Fruit fly (Drosophila melanogaster) whole organism, embryonic: Measurements from ENCODE around the gene CG2854.

ENCODE experiments used
- Bgb ChIP-seq: fragments of 200-800 bp; sonication (Bioruptor generic); IDR thresholded peaks from 2 replicates; pipeline ENCODE4 v1.3.6; 2022; ENCODE audit warnings: missing biosample characterization, missing genetic modification characterization; ENCODE audit not compliant: partially characterized antibody
- C15 ChIP-seq: fragments of 200-800 bp; sonication (Bioruptor generic); IDR thresholded peaks from 3 replicates; pipeline ENCODE4 v1.3.6; 2022; ENCODE audit warnings: missing biosample characterization, missing genetic modification characterization
- CG10321 ChIP-seq: fragments of 200-800 bp; sonication (Bioruptor generic); IDR thresholded peaks from 2 replicates; pipeline ENCODE4 v1.3.6; 2022; ENCODE audit warnings: missing biosample characterization, missing genetic modification characterization
- CG10543 ChIP-seq: fragments of 200-800 bp; sonication (Bioruptor generic); optimal IDR thresholded peaks from 3 replicates; lab custom pipeline; 2017; ENCODE audit warnings: missing biosample characterization, mild to moderate bottlenecking, missing genetic modification characterization, moderate library complexity
- CG11093 ChIP-seq: fragments of 200-800 bp; sonication (Bioruptor generic); IDR thresholded peaks from 3 replicates; pipeline ENCODE4 v1.3.6; 2022; ENCODE audit warnings: missing biosample characterization, missing genetic modification characterization
- CG11456 ChIP-seq: fragments of 200-800 bp; sonication (Bioruptor generic); IDR thresholded peaks from 3 replicates; pipeline ENCODE4 v1.3.6; 2022; ENCODE audit warnings: missing biosample characterization, missing genetic modification characterization
- CG12942 ChIP-seq: fragments of 200-800 bp; sonication (Bioruptor generic); optimal IDR thresholded peaks from 3 replicates; lab custom pipeline; 2016; ENCODE audit warnings: missing biosample characterization, missing genetic modification characterization
- CG17385 ChIP-seq: fragments of 200-800 bp; sonication (Bioruptor generic); optimal IDR thresholded peaks from 3 replicates; lab custom pipeline; 2018; ENCODE audit warnings: missing biosample characterization, mild to moderate bottlenecking, missing genetic modification characterization
- CG17612 ChIP-seq: fragments of 200-800 bp; sonication (Bioruptor generic); IDR thresholded peaks from 2 replicates; pipeline ENCODE4 v1.3.6; 2022; ENCODE audit warnings: missing biosample characterization, missing genetic modification characterization
- CG18764 ChIP-seq: fragments of 200-800 bp; sonication (Bioruptor generic); optimal IDR thresholded peaks from 3 replicates; lab custom pipeline; 2016; ENCODE audit warnings: missing biosample characterization, missing genetic modification characterization
- CG30020 ChIP-seq: fragments of 200-800 bp; optimal IDR thresholded peaks from 2 replicates; lab custom pipeline; 2019; ENCODE audit warnings: missing biosample characterization, mild to moderate bottlenecking, missing genetic modification characterization, moderate library complexity
- CG4617 ChIP-seq: fragments of 200-800 bp; sonication (Bioruptor generic); optimal IDR thresholded peaks from 3 replicates; lab custom pipeline; 2016; ENCODE audit warnings: missing biosample characterization, missing genetic modification characterization, borderline replicate concordance
- CG7987 ChIP-seq: fragments of 200-800 bp; sonication (Bioruptor generic); optimal IDR thresholded peaks from 2 replicates; lab custom pipeline; 2018; ENCODE audit warnings: missing biosample characterization, mild to moderate bottlenecking, missing genetic modification characterization, moderate library complexity
- CG8089 ChIP-seq: fragments of 200-800 bp; sonication (Bioruptor generic); optimal IDR thresholded peaks from 3 replicates; lab custom pipeline; 2016; ENCODE audit warnings: missing biosample characterization, missing genetic modification characterization
- CG8388 ChIP-seq: fragments of 200-800 bp; sonication (Bioruptor generic); optimal IDR thresholded peaks from 2 replicates; lab custom pipeline; 2019; ENCODE audit warnings: missing biosample characterization, mild to moderate bottlenecking, missing genetic modification characterization, moderate library complexity
- CG9215 ChIP-seq: fragments of 200-800 bp; sonication (Bioruptor generic); IDR thresholded peaks from 2 replicates; pipeline ENCODE4 v1.3.6; 2022; ENCODE audit warnings: missing biosample characterization, missing genetic modification characterization
- CG9932 ChIP-seq: fragments of 200-800 bp; sonication (Bioruptor generic); IDR thresholded peaks from 2 replicates; pipeline ENCODE4 v1.3.6; 2022; ENCODE audit warnings: missing biosample characterization, missing genetic modification characterization
- Dek ChIP-seq: fragments of 200-800 bp; sonication (Bioruptor generic); optimal IDR thresholded peaks from 3 replicates; lab custom pipeline; 2019; ENCODE audit warnings: missing biosample characterization, mild to moderate bottlenecking, missing genetic modification characterization, moderate library complexity
- Dip2 ChIP-seq: fragments of 200-800 bp; sonication (Bioruptor generic); IDR thresholded peaks from 2 replicates; pipeline ENCODE4 v1.3.6; 2022; ENCODE audit warnings: missing biosample characterization, missing genetic modification characterization
- Dip3 ChIP-seq: fragments of 200-800 bp; sonication (Bioruptor generic); optimal IDR thresholded peaks from 3 replicates; lab custom pipeline; 2016; ENCODE audit warnings: missing biosample characterization, missing genetic modification characterization
- Eip74EF ChIP-seq, 2 experiments: fragments of 200-800 bp in 1 of 2; fragments of >200 bp in 1 of 2; sonication (Bioruptor generic) in 1 of 2; optimal IDR thresholded peaks; 2 replicates each; lab custom pipeline; 2017 to 2019; ENCODE audit warnings: missing biosample characterization in 2 of 2, missing genetic modification characterization in 2 of 2, mild to moderate bottlenecking in 1 of 2, moderate library complexity in 1 of 2
- HLH3B ChIP-seq: fragments of 200-800 bp; sonication (Bioruptor generic); IDR thresholded peaks from 2 replicates; pipeline ENCODE4 v1.3.6; 2022; ENCODE audit warnings: missing biosample characterization, missing genetic modification characterization
- HLH4C ChIP-seq: fragments of 200-800 bp; sonication (Bioruptor generic); IDR thresholded peaks from 3 replicates; pipeline ENCODE4 v1.3.6; 2022; ENCODE audit warnings: missing biosample characterization, missing genetic modification characterization; ENCODE audit not compliant: partially characterized antibody
- Hr78 ChIP-seq, 2 experiments: fragments of 200-800 bp in 1 of 2; fragments of >200 bp in 1 of 2; sonication (Bioruptor generic) in 1 of 2; optimal IDR thresholded peaks; 2 replicates each; lab custom pipeline; 2017 to 2019; ENCODE audit warnings: missing biosample characterization in 2 of 2, missing genetic modification characterization in 2 of 2, mild to moderate bottlenecking in 1 of 2, moderate library complexity in 1 of 2
- Meics ChIP-seq: fragments of 200-800 bp; sonication (Bioruptor generic); optimal IDR thresholded peaks from 2 replicates; lab custom pipeline; 2017; ENCODE audit warnings: missing biosample characterization, mild to moderate bottlenecking, missing genetic modification characterization
- NC2α ChIP-seq: fragments of 200-800 bp; sonication (Bioruptor generic); optimal IDR thresholded peaks from 2 replicates; lab custom pipeline; 2016; ENCODE audit warnings: missing biosample characterization, missing genetic modification characterization
- PHDP ChIP-seq: fragments of 200-800 bp; sonication (Bioruptor generic); optimal IDR thresholded peaks from 3 replicates; lab custom pipeline; 2018; ENCODE audit warnings: missing biosample characterization, mild to moderate bottlenecking, missing genetic modification characterization, moderate library complexity
- Pdp1 ChIP-seq, 2 experiments: fragments of 200-800 bp; sonication (Bioruptor generic); optimal IDR thresholded peaks; 3 replicates each; lab custom pipeline; 2016; ENCODE audit warnings: missing biosample characterization in 2 of 2, missing genetic modification characterization in 2 of 2, mild to moderate bottlenecking in 1 of 2, moderate library complexity in 1 of 2
- Rfx ChIP-seq: fragments of 200-800 bp; sonication (Bioruptor generic); IDR thresholded peaks from 2 replicates; pipeline ENCODE4 v1.3.6; 2022; ENCODE audit warnings: missing biosample characterization, missing genetic modification characterization
- Sox102F ChIP-seq: fragments of 200-800 bp; sonication (Bioruptor generic); optimal IDR thresholded peaks from 2 replicates; lab custom pipeline; 2018; ENCODE audit warnings: missing biosample characterization, mild to moderate bottlenecking, missing genetic modification characterization, moderate library complexity
- ara ChIP-seq: fragments of 200-800 bp; sonication (Bioruptor generic); IDR thresholded peaks from 2 replicates; pipeline ENCODE4 v1.3.6; 2022; ENCODE audit warnings: missing biosample characterization, missing genetic modification characterization
- disco-r ChIP-seq: fragments of 200-800 bp; sonication (Bioruptor generic); optimal IDR thresholded peaks from 2 replicates; lab custom pipeline; 2016; ENCODE audit warnings: missing biosample characterization, missing genetic modification characterization
- ewg ChIP-seq: fragments of 200-800 bp; sonication (Bioruptor generic); optimal IDR thresholded peaks from 3 replicates; lab custom pipeline; 2017; ENCODE audit warnings: mild to moderate bottlenecking, missing biosample characterization, missing genetic modification reagents, missing genetic modification characterization
- fd64A ChIP-seq: fragments of 200-800 bp; sonication (Bioruptor generic); optimal IDR thresholded peaks from 3 replicates; lab custom pipeline; 2018; ENCODE audit warnings: missing biosample characterization, mild to moderate bottlenecking, missing genetic modification characterization
- fd96Cb ChIP-seq: fragments of 200-800 bp; sonication (Bioruptor generic); optimal IDR thresholded peaks from 2 replicates; lab custom pipeline; 2018; ENCODE audit warnings: missing biosample characterization, mild to moderate bottlenecking, missing genetic modification characterization, moderate library complexity
- fru ChIP-seq: fragments of >200 bp; optimal IDR thresholded peaks from 2 replicates; lab custom pipeline; 2017
- ftz-f1 ChIP-seq: fragments of 200-800 bp; sonication (Bioruptor generic); optimal IDR thresholded peaks from 2 replicates; lab custom pipeline; 2016; ENCODE audit warnings: missing biosample characterization, missing genetic modification characterization
- gcm ChIP-seq: fragments of 200-800 bp; sonication (Bioruptor generic); optimal IDR thresholded peaks from 2 replicates; lab custom pipeline; 2019; ENCODE audit warnings: missing biosample characterization, mild to moderate bottlenecking, missing genetic modification characterization, moderate library complexity
- h ChIP-seq: fragments of >200 bp; optimal IDR thresholded peaks from 2 replicates; lab custom pipeline; 2017
- hb ChIP-seq: fragments of 200-800 bp; sonication (Bioruptor generic); IDR thresholded peaks from 3 replicates; pipeline ENCODE4 v1.3.6; 2022; ENCODE audit warnings: missing biosample characterization, missing genetic modification characterization; ENCODE audit not compliant: partially characterized antibody
- hkb ChIP-seq, 2 experiments: fragments of 200-800 bp in 1 of 2; fragments of >200 bp in 1 of 2; sonication (Bioruptor generic) in 1 of 2; IDR thresholded peaks in 1 of 2; optimal IDR thresholded peaks in 1 of 2; 2 replicates each; pipeline versions ENCODE4 v1.3.6 to Lab custom; 2017 to 2022; ENCODE audit warnings: missing biosample characterization in 1 of 2, missing genetic modification characterization in 1 of 2
- hth ChIP-seq: fragments of >200 bp; optimal IDR thresholded peaks from 2 replicates; lab custom pipeline; 2017; ENCODE audit warnings: inconsistent platforms
- kah ChIP-seq: fragments of 200-800 bp; sonication (Bioruptor generic); optimal IDR thresholded peaks from 2 replicates; lab custom pipeline; 2018; ENCODE audit warnings: missing biosample characterization, mild to moderate bottlenecking, missing genetic modification characterization
- mam ChIP-seq: fragments of 200-800 bp; sonication (Bioruptor generic); optimal IDR thresholded peaks from 3 replicates; lab custom pipeline; 2016; ENCODE audit warnings: missing biosample characterization, missing genetic modification characterization
- oc ChIP-seq: fragments of 200-800 bp; sonication (Bioruptor generic); optimal IDR thresholded peaks from 2 replicates; lab custom pipeline; 2018; ENCODE audit warnings: missing biosample characterization, mild to moderate bottlenecking, missing genetic modification characterization, moderate library complexity
- pzg ChIP-seq: fragments of 200-800 bp; sonication (Bioruptor generic); optimal IDR thresholded peaks from 3 replicates; lab custom pipeline; 2018; ENCODE audit warnings: missing biosample characterization, mild to moderate bottlenecking, missing genetic modification characterization, moderate library complexity
- sd ChIP-seq: fragments of 200-800 bp; sonication (Bioruptor generic); optimal IDR thresholded peaks from 3 replicates; lab custom pipeline; 2018; ENCODE audit warnings: missing biosample characterization, mild to moderate bottlenecking, missing genetic modification characterization, moderate library complexity
- sim ChIP-seq: fragments of 200-800 bp; sonication (Bioruptor generic); IDR thresholded peaks from 2 replicates; pipeline ENCODE4 v1.3.6; 2022; ENCODE audit warnings: missing biosample characterization, missing genetic modification characterization
- sug ChIP-seq: fragments of 200-800 bp; optimal IDR thresholded peaks from 2 replicates; lab custom pipeline; 2019; ENCODE audit warnings: missing biosample characterization, mild to moderate bottlenecking, missing genetic modification characterization, moderate library complexity
- yki ChIP-seq: fragments of >200 bp; optimal IDR thresholded peaks from 3 replicates; lab custom pipeline; 2018

CG2854 gene

dm6 chrX:2326828-2327227 is at the start of gene CG2854:
CG2854 (plus strand) TSS chrX:2327128.
- no peak for TF ChIP-seq ewg (GFP tag; lab: Kevin White, UChicago)
- TF ChIP-seq CG4617 (GFP tag; lab: Kevin White, UChicago), result no peak
- TF ChIP-seq disco-r (GFP tag; lab: Kevin White, UChicago), result no peak
- TF ChIP-seq CG8388, result no peak
- TF ChIP-seq gcm, result peak; percentile 28

DNA sequence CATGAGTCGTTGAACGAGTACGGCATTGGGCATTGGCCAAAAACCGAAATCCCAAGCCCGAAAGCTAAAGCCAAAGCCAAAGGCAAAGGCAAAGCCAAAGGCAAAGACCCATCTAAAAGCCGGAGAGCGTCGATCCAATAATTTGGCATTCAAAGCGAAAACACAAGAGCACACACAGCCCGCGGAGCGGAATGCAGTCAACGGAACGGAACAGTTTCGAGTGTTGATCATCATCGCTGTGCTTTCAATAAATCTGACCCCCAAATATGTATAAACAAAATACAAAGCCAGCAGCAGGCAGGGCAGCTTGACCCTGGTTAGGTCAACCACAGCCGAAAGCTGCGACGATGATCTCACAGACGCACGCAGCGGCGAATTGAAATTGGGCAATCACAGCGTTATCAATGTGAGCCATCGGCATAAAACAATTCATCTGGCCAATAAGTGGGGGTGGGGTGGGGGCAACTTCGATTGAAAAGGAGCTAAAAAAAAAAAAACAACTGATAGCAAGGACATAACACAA is 48.1 kb upstream of the CG2854 start:
- TF ChIP-seq CG7987 (GFP tag; lab: Kevin White, UChicago), result no peak
- TF ChIP-seq Hr78 (GFP tag; optimal IDR thresholded peaks at IDR 0.05; lab: Kevin White, UChicago), result peak in 1 of 2 experiments; percentile 80
- peak; percentile 15; the same call in 1 of the 2 replicates for TF ChIP-seq CG9932 (GFP tag; lab: Robert Waterston, UW)
- TF ChIP-seq NC2α (GFP tag; lab: Kevin White, UChicago), result no peak
- peak; percentile 52 for TF ChIP-seq sd
- no peak for TF ChIP-seq HLH3B (GFP tag; lab: Robert Waterston, UW)
- no peak for TF ChIP-seq CG10321 (GFP tag; lab: Robert Waterston, UW)
- TF ChIP-seq Pdp1 (GFP tag; optimal IDR thresholded peaks at IDR 0.05; lab: Kevin White, UChicago), result peak in 1 of 2 experiments; percentile 11
- TF ChIP-seq CG8089, result no peak
- no peak for TF ChIP-seq C15 (GFP tag; lab: Robert Waterston, UW)
- no peak for TF ChIP-seq mam (GFP tag; lab: Kevin White, UChicago)
- TF ChIP-seq Dip2 (GFP tag; lab: Robert Waterston, UW), result no peak
- TF ChIP-seq h (lab: Kevin White, UChicago), result no peak
- TF ChIP-seq sim (GFP tag; lab: Robert Waterston, UW), result no peak
- TF ChIP-seq Dip3 (GFP tag; lab: Kevin White, UChicago), result no peak
- no peak for TF ChIP-seq sug (tag; lab: Kevin White, UChicago)
- no peak for TF ChIP-seq pzg (GFP tag; lab: Kevin White, UChicago)
- no peak for TF ChIP-seq ara (GFP tag; lab: Robert Waterston, UW)
- no peak for TF ChIP-seq Sox102F
- TF ChIP-seq Meics (GFP tag; lab: Kevin White, UChicago), result no peak
- no peak for TF ChIP-seq hkb (optimal IDR thresholded peaks at IDR 0.05; lab: Kevin White, UChicago)
- no peak for TF ChIP-seq hkb (GFP tag; IDR thresholded peaks at IDR 0.05; lab: Robert Waterston, UW)
- TF ChIP-seq HLH4C (GFP tag; lab: Robert Waterston, UW), result no peak
- TF ChIP-seq Bgb (GFP tag; lab: Robert Waterston, UW), result no peak
- no peak for TF ChIP-seq CG17612 (GFP tag; lab: Robert Waterston, UW)
- no peak for TF ChIP-seq CG11093 (GFP tag; lab: Robert Waterston, UW)
- no peak for TF ChIP-seq fd64A (GFP tag; lab: Kevin White, UChicago)
- no peak for TF ChIP-seq oc (tag; lab: Kevin White, UChicago)
- TF ChIP-seq Rfx (GFP tag; lab: Robert Waterston, UW), result no peak
- no peak for TF ChIP-seq CG12942
- no peak for TF ChIP-seq fru (lab: Kevin White, UChicago)
- no peak for TF ChIP-seq hth
- no peak for TF ChIP-seq kah (GFP tag; lab: Kevin White, UChicago)
- peak; percentile 28 for TF ChIP-seq ftz-f1 (GFP tag; lab: Kevin White, UChicago)
- no peak for TF ChIP-seq CG11456 (GFP tag; lab: Robert Waterston, UW)
- no peak for TF ChIP-seq PHDP (tag; lab: Kevin White, UChicago)
- no peak for TF ChIP-seq fd96Cb
- TF ChIP-seq Dek (tag; lab: Kevin White, UChicago), result no peak
- TF ChIP-seq Eip74EF (GFP tag; optimal IDR thresholded peaks at IDR 0.05; lab: Kevin White, UChicago), result peak in 1 of 2 experiments; percentile 31
- no peak for TF ChIP-seq CG18764 (GFP tag; lab: Kevin White, UChicago)
- TF ChIP-seq CG10543 (GFP tag; lab: Kevin White, UChicago), result peak; percentile 14
- no peak for TF ChIP-seq CG30020 (tag; lab: Kevin White, UChicago)
- TF ChIP-seq CG17385 (GFP tag; lab: Kevin White, UChicago), result no peak
- TF ChIP-seq yki, result no peak
- TF ChIP-seq hb, result no peak
- TF ChIP-seq CG9215 (GFP tag; lab: Robert Waterston, UW), result no peak
